Fruit fly (Drosophila melanogaster) whole organism, embryonic: ENCODE measurements around the gene CG4660.
A peak's percentile ranks its signal among the peaks of the same experiment; 100 is the strongest.

Source experiments
- ATbp ChIP-seq: fragments of 200-800 bp; sonication (Bioruptor generic); optimal IDR thresholded peaks from 2 replicates; lab custom pipeline; 2017; ENCODE audit warnings: missing biosample characterization, mild to moderate bottlenecking, missing genetic modification characterization, missing genetic modification reagents
- Ada2b ChIP-seq: fragments of 200-800 bp; sonication (Bioruptor generic); IDR thresholded peaks from 2 replicates; pipeline ENCODE4 v1.3.6; 2022; ENCODE audit warnings: missing biosample characterization, missing genetic modification characterization
- Aef1 ChIP-seq: fragments of 200-800 bp; sonication (Bioruptor generic); IDR thresholded peaks from 3 replicates; pipeline ENCODE4 v1.3.6; 2022; ENCODE audit warnings: missing biosample characterization, missing genetic modification characterization
- CG11093 ChIP-seq: fragments of 200-800 bp; sonication (Bioruptor generic); IDR thresholded peaks from 3 replicates; pipeline ENCODE4 v1.3.6; 2022; ENCODE audit warnings: missing biosample characterization, missing genetic modification characterization
- CG11456 ChIP-seq: fragments of 200-800 bp; sonication (Bioruptor generic); IDR thresholded peaks from 3 replicates; pipeline ENCODE4 v1.3.6; 2022; ENCODE audit warnings: missing biosample characterization, missing genetic modification characterization
- CG12219 ChIP-seq: fragments of 200-800 bp; sonication (Bioruptor generic); optimal IDR thresholded peaks from 3 replicates; lab custom pipeline; 2018; ENCODE audit warnings: missing biosample characterization, mild to moderate bottlenecking, missing genetic modification characterization
- CG14710 ChIP-seq: fragments of 200-800 bp; sonication (Bioruptor generic); optimal IDR thresholded peaks from 3 replicates; lab custom pipeline; 2019; ENCODE audit warnings: missing biosample characterization, mild to moderate bottlenecking, missing genetic modification characterization, moderate library complexity
- CG15479 ChIP-seq: fragments of 200-800 bp; sonication (Bioruptor generic); optimal IDR thresholded peaks from 3 replicates; lab custom pipeline; 2019; ENCODE audit warnings: missing biosample characterization, mild to moderate bottlenecking, missing genetic modification characterization, moderate library complexity
- CG17361 ChIP-seq: fragments of 200-800 bp; sonication (Bioruptor generic); IDR thresholded peaks from 3 replicates; pipeline ENCODE4 v1.3.6; 2022; ENCODE audit warnings: missing biosample characterization, missing genetic modification characterization
- CG17829 ChIP-seq: fragments of 200-800 bp; optimal IDR thresholded peaks from 2 replicates; lab custom pipeline; 2019; ENCODE audit warnings: missing biosample characterization, mild to moderate bottlenecking, missing genetic modification characterization, moderate library complexity
- CG18599 ChIP-seq: fragments of 200-800 bp; sonication (Bioruptor generic); optimal IDR thresholded peaks from 3 replicates; lab custom pipeline; 2017; ENCODE audit warnings: missing biosample characterization, missing genetic modification characterization, mild to moderate bottlenecking, moderate library complexity, missing genetic modification reagents
- CG18619 ChIP-seq: fragments of 200-800 bp; sonication (Bioruptor generic); optimal IDR thresholded peaks from 3 replicates; lab custom pipeline; 2017; ENCODE audit warnings: missing biosample characterization, mild to moderate bottlenecking, missing genetic modification characterization
- CG2129 ChIP-seq: fragments of 200-800 bp; sonication (Bioruptor generic); IDR thresholded peaks from 2 replicates; pipeline ENCODE4 v1.3.6; 2022; ENCODE audit warnings: missing biosample characterization, missing genetic modification characterization; ENCODE audit not compliant: partially characterized antibody
- CG2712 ChIP-seq: fragments of 200-800 bp; optimal IDR thresholded peaks from 3 replicates; lab custom pipeline; 2019; ENCODE audit warnings: missing biosample characterization, mild to moderate bottlenecking, missing genetic modification characterization, moderate library complexity
- CG30020 ChIP-seq: fragments of 200-800 bp; optimal IDR thresholded peaks from 2 replicates; lab custom pipeline; 2019; ENCODE audit warnings: missing biosample characterization, mild to moderate bottlenecking, missing genetic modification characterization, moderate library complexity
- CG5180 ChIP-seq: fragments of 200-800 bp; sonication (Bioruptor generic); optimal IDR thresholded peaks from 3 replicates; lab custom pipeline; 2017; ENCODE audit warnings: missing biosample characterization, missing genetic modification characterization, mild to moderate bottlenecking, moderate library complexity, missing genetic modification reagents
- CG6791 ChIP-seq: fragments of 200-800 bp; sonication (Bioruptor generic); IDR thresholded peaks from 3 replicates; pipeline ENCODE4 v1.3.6; 2022; ENCODE audit warnings: missing biosample characterization, missing genetic modification characterization; ENCODE audit not compliant: partially characterized antibody
- CG7745 ChIP-seq: fragments of 200-800 bp; sonication (Bioruptor generic); optimal IDR thresholded peaks from 2 replicates; lab custom pipeline; 2018; ENCODE audit warnings: missing biosample characterization, mild to moderate bottlenecking, missing genetic modification characterization, moderate library complexity
- CG7928 ChIP-seq: fragments of 200-800 bp; sonication (Bioruptor generic); optimal IDR thresholded peaks from 2 replicates; lab custom pipeline; 2017; ENCODE audit warnings: missing biosample characterization, mild to moderate bottlenecking, missing genetic modification characterization
- CG7987 ChIP-seq: fragments of 200-800 bp; sonication (Bioruptor generic); optimal IDR thresholded peaks from 2 replicates; lab custom pipeline; 2018; ENCODE audit warnings: missing biosample characterization, mild to moderate bottlenecking, missing genetic modification characterization, moderate library complexity
- D ChIP-seq, 2 experiments: fragments of 200-800 bp in 1 of 2; fragments of >200 bp in 1 of 2; sonication (Bioruptor generic) in 1 of 2; optimal IDR thresholded peaks; 2 replicates in 1 of 2; 3 replicates in 1 of 2; lab custom pipeline; 2017; ENCODE audit warnings: mild to moderate bottlenecking in 1 of 2, missing biosample characterization in 1 of 2, missing genetic modification characterization in 1 of 2, missing genetic modification reagents in 1 of 2
- Dek ChIP-seq: fragments of 200-800 bp; sonication (Bioruptor generic); optimal IDR thresholded peaks from 3 replicates; lab custom pipeline; 2019; ENCODE audit warnings: missing biosample characterization, mild to moderate bottlenecking, missing genetic modification characterization, moderate library complexity
- Gsc ChIP-seq: fragments of 200-800 bp; sonication (Bioruptor generic); IDR thresholded peaks from 2 replicates; pipeline ENCODE4 v1.3.6; 2022; ENCODE audit warnings: missing biosample characterization, missing genetic modification characterization
- HLH3B ChIP-seq: fragments of 200-800 bp; sonication (Bioruptor generic); IDR thresholded peaks from 2 replicates; pipeline ENCODE4 v1.3.6; 2022; ENCODE audit warnings: missing biosample characterization, missing genetic modification characterization
- Hr51 ChIP-seq, 2 experiments: fragments of 200-800 bp; sonication (Bioruptor generic); optimal IDR thresholded peaks; 2 replicates in 1 of 2; 3 replicates in 1 of 2; lab custom pipeline; 2016 to 2018; ENCODE audit warnings: missing biosample characterization in 2 of 2, missing genetic modification characterization in 2 of 2, mild to moderate bottlenecking in 1 of 2, moderate library complexity in 1 of 2
- NC2α ChIP-seq: fragments of 200-800 bp; sonication (Bioruptor generic); optimal IDR thresholded peaks from 2 replicates; lab custom pipeline; 2016; ENCODE audit warnings: missing biosample characterization, missing genetic modification characterization
- Opbp ChIP-seq: fragments of 200-800 bp; sonication (Bioruptor generic); IDR thresholded peaks from 3 replicates; pipeline ENCODE4 v1.3.6; 2022; ENCODE audit warnings: missing biosample characterization, missing genetic modification characterization; ENCODE audit not compliant: partially characterized antibody
- Ravus ChIP-seq: fragments of 200-800 bp; sonication (Bioruptor generic); IDR thresholded peaks from 2 replicates; pipeline ENCODE4 v1.3.6; 2022; ENCODE audit warnings: missing biosample characterization, missing genetic modification characterization
- Scr ChIP-seq: fragments of 200-800 bp; sonication (Bioruptor generic); IDR thresholded peaks from 2 replicates; pipeline ENCODE4 v1.3.6; 2022; ENCODE audit warnings: missing biosample characterization, missing genetic modification characterization; ENCODE audit not compliant: partially characterized antibody
- Sox102F ChIP-seq: fragments of 200-800 bp; sonication (Bioruptor generic); optimal IDR thresholded peaks from 2 replicates; lab custom pipeline; 2018; ENCODE audit warnings: missing biosample characterization, mild to moderate bottlenecking, missing genetic modification characterization, moderate library complexity
- bbx ChIP-seq: fragments of 200-800 bp; sonication (Bioruptor generic); IDR thresholded peaks from 2 replicates; pipeline ENCODE4 v1.3.6; 2022; ENCODE audit warnings: missing biosample characterization, missing genetic modification characterization; ENCODE audit not compliant: partially characterized antibody
- bowl ChIP-seq: fragments of 200-800 bp; sonication (Bioruptor generic); IDR thresholded peaks from 2 replicates; pipeline ENCODE4 v1.3.6; 2022; ENCODE audit warnings: missing biosample characterization, missing genetic modification characterization
- cad ChIP-seq: fragments of >200 bp; optimal IDR thresholded peaks from 2 replicates; lab custom pipeline; 2017; ENCODE audit warnings: missing biosample characterization, missing genetic modification characterization
- chif ChIP-seq, 2 experiments: fragments of 200-800 bp; sonication (Bioruptor generic); optimal IDR thresholded peaks; 3 replicates each; lab custom pipeline; 2016; ENCODE audit warnings: missing biosample characterization in 2 of 2, missing genetic modification characterization in 2 of 2
- crc ChIP-seq: fragments of 200-800 bp; sonication (Bioruptor generic); optimal IDR thresholded peaks from 2 replicates; lab custom pipeline; 2016; ENCODE audit warnings: missing biosample characterization, missing genetic modification characterization
- grau ChIP-seq: fragments of 200-800 bp; optimal IDR thresholded peaks from 3 replicates; lab custom pipeline; 2019; ENCODE audit warnings: missing biosample characterization, mild to moderate bottlenecking, missing genetic modification characterization, moderate library complexity
- ken ChIP-seq: fragments of 200-800 bp; sonication (Bioruptor generic); IDR thresholded peaks from 3 replicates; pipeline ENCODE4 v1.3.6; 2022; ENCODE audit warnings: missing biosample characterization, missing genetic modification characterization
- klu ChIP-seq: fragments of 200-800 bp; sonication (Bioruptor generic); IDR thresholded peaks from 2 replicates; pipeline ENCODE4 v1.3.6; 2022; ENCODE audit warnings: missing biosample characterization, missing genetic modification characterization
- lola ChIP-seq, 3 experiments: fragments of >200 bp in 2 of 3; fragments of 200-800 bp in 1 of 3; sonication (Bioruptor generic) in 1 of 3; optimal IDR thresholded peaks; 2 replicates each; lab custom pipeline; 2017 to 2019; ENCODE audit warnings: missing biosample characterization in 3 of 3, missing genetic modification characterization in 3 of 3, mild to moderate bottlenecking in 1 of 3, moderate library complexity in 1 of 3
- maf-S ChIP-seq: fragments of 200-800 bp; sonication (Bioruptor generic); optimal IDR thresholded peaks from 2 replicates; lab custom pipeline; 2016; ENCODE audit warnings: missing biosample characterization, missing genetic modification characterization
- onecut ChIP-seq: fragments of 200-800 bp; sonication (Bioruptor generic); IDR thresholded peaks from 2 replicates; pipeline ENCODE4 v1.3.6; 2022; ENCODE audit warnings: missing biosample characterization, missing genetic modification characterization
- pho ChIP-seq: fragments of 200-800 bp; sonication (Bioruptor generic); optimal IDR thresholded peaks from 2 replicates; lab custom pipeline; 2016; ENCODE audit warnings: missing biosample characterization, missing genetic modification characterization
- phol ChIP-seq: fragments of 200-800 bp; sonication (Bioruptor generic); optimal IDR thresholded peaks from 3 replicates; lab custom pipeline; 2018; ENCODE audit warnings: missing biosample characterization, mild to moderate bottlenecking, missing genetic modification characterization, moderate library complexity
- repo ChIP-seq: fragments of 200-800 bp; sonication (Bioruptor generic); optimal IDR thresholded peaks from 2 replicates; lab custom pipeline; 2016; ENCODE audit warnings: missing biosample characterization, missing genetic modification characterization
- seq ChIP-seq: fragments of 200-800 bp; sonication (Bioruptor generic); IDR thresholded peaks from 2 replicates; pipeline ENCODE4 v1.3.6; 2022; ENCODE audit warnings: missing biosample characterization, missing genetic modification characterization
- sob ChIP-seq: fragments of 200-800 bp; sonication (Bioruptor generic); IDR thresholded peaks from 2 replicates; pipeline ENCODE4 v1.3.6; 2022; ENCODE audit warnings: missing biosample characterization, missing genetic modification characterization
- tup ChIP-seq: fragments of 200-800 bp; sonication (Bioruptor generic); optimal IDR thresholded peaks from 2 replicates; lab custom pipeline; 2016; ENCODE audit warnings: missing biosample characterization, mild to moderate bottlenecking, missing genetic modification characterization, moderate library complexity
- z ChIP-seq: fragments of 200-800 bp; sonication (Bioruptor generic); IDR thresholded peaks from 3 replicates; pipeline ENCODE4 v1.3.6; 2022; ENCODE audit warnings: missing biosample characterization, missing genetic modification characterization
- zfh2 ChIP-seq: fragments of 200-800 bp; sonication (Bioruptor generic); optimal IDR thresholded peaks from 2 replicates; lab custom pipeline; 2016; ENCODE audit warnings: missing biosample characterization, missing genetic modification characterization

CG4660 gene

DNA sequence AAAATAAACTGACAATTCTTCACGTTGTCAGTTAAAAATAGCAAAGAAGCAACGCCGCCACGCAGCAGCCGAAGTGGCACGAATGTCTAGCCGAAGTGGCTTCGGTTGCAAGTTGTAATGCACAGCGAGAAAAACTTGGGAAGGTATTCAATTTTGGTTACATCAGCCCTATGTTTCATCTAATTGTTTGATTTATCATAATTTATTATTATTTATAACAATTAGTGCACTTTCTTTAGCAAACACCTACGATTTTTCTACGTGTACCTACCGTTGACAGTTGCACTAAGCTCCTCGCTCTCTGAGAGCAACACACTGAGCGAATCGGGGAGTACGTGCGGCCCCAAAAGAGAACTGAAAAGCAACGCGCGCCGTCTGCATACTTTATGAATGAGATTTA, 6.3 kb downstream of the CG4660 start, which contains the start of gene Tsp5D (continued):
- peak; percentile 83 for TF ChIP-seq Ravus (GFP tag; lab: Robert Waterston, UW)
- TF ChIP-seq klu (GFP tag; lab: Robert Waterston, UW), result peak; percentile 80
- no peak for TF ChIP-seq CG6791 (GFP tag; lab: Robert Waterston, UW)
- TF ChIP-seq z (GFP tag; lab: Robert Waterston, UW), result peak; percentile 64; the same call in 1 of the 3 replicates
- TF ChIP-seq pho, result no peak
- peak; percentile 57 for TF ChIP-seq tup (GFP tag; lab: Kevin White, UChicago)
- TF ChIP-seq maf-S (GFP tag; lab: Kevin White, UChicago), result no peak
- no peak for TF ChIP-seq bbx (GFP tag; lab: Robert Waterston, UW)
- peak; percentile 90 for TF ChIP-seq CG18599 (GFP tag; lab: Kevin White, UChicago)
- peak; percentile 91 for TF ChIP-seq CG12219 (GFP tag; lab: Kevin White, UChicago)
- peak; percentile 92 for TF ChIP-seq onecut
- TF ChIP-seq CG18619 (GFP tag; lab: Kevin White, UChicago), result peak; percentile 76
- TF ChIP-seq CG2129 (GFP tag; lab: Robert Waterston, UW), result no peak
- TF ChIP-seq Ada2b, result peak; percentile 95
- peak; percentile 93 for TF ChIP-seq CG17361 (GFP tag; lab: Robert Waterston, UW)
- TF ChIP-seq Aef1, result peak; percentile 92
- peak in 1 of 3 experiments; percentile 81 for TF ChIP-seq lola (GFP tag; optimal IDR thresholded peaks at IDR 0.05; lab: Kevin White, UChicago)
- no peak for TF ChIP-seq Scr (GFP tag; lab: Robert Waterston, UW)
- TF ChIP-seq Dek, result peak; percentile 75
- TF ChIP-seq phol (tag; lab: Kevin White, UChicago), result peak; percentile 94
- TF ChIP-seq repo (GFP tag; lab: Kevin White, UChicago), result peak; percentile 14
- TF ChIP-seq sob (GFP tag; lab: Robert Waterston, UW), result peak; percentile 95
- peak; percentile 93 for TF ChIP-seq CG17829 (tag; lab: Kevin White, UChicago)
- TF ChIP-seq chif (GFP tag; optimal IDR thresholded peaks at IDR 0.05; lab: Kevin White, UChicago), result peak in 1 of 2 experiments; percentile 61
- TF ChIP-seq HLH3B (GFP tag; lab: Robert Waterston, UW), result peak; percentile 98
- peak; percentile 91 for TF ChIP-seq bowl (GFP tag; lab: Robert Waterston, UW)
- TF ChIP-seq D (optimal IDR thresholded peaks at IDR 0.05; lab: Kevin White, UChicago), result no peak
- TF ChIP-seq D (GFP tag; optimal IDR thresholded peaks at IDR 0.05; lab: Kevin White, UChicago), result peak; percentile 96
- peak; percentile 93 for TF ChIP-seq CG11093 (GFP tag; lab: Robert Waterston, UW)
- TF ChIP-seq CG30020, result peak; percentile 53
- TF ChIP-seq CG14710 (tag; lab: Kevin White, UChicago), result peak; percentile 86
- peak; percentile 96 for TF ChIP-seq Sox102F (GFP tag; lab: Kevin White, UChicago)
- no peak for TF ChIP-seq CG7745 (tag; lab: Kevin White, UChicago)
- no peak for TF ChIP-seq cad
- no peak for TF ChIP-seq NC2α (GFP tag; lab: Kevin White, UChicago)
- TF ChIP-seq crc, result no peak
- peak; percentile 94 for TF ChIP-seq seq
- peak; percentile 35 to 93 for TF ChIP-seq Hr51 (GFP tag; optimal IDR thresholded peaks at IDR 0.05; lab: Kevin White, UChicago)
- TF ChIP-seq Gsc (GFP tag; lab: Robert Waterston, UW), result peak; percentile 77
- TF ChIP-seq CG15479 (GFP tag; lab: Kevin White, UChicago), result no peak
- TF ChIP-seq CG7928 (GFP tag; lab: Kevin White, UChicago), result peak; percentile 18
- peak; percentile 95 for TF ChIP-seq CG2712 (tag; lab: Kevin White, UChicago)
- peak; percentile 95 for TF ChIP-seq ken (GFP tag; lab: Robert Waterston, UW)
- peak; percentile 97 for TF ChIP-seq ATbp (GFP tag; lab: Kevin White, UChicago)
- TF ChIP-seq zfh2, result no peak
- peak; percentile 86 for TF ChIP-seq CG5180
- TF ChIP-seq CG7987 (GFP tag; lab: Kevin White, UChicago), result peak; percentile 55
- no peak for TF ChIP-seq Opbp (GFP tag; lab: Robert Waterston, UW)
- peak; percentile 88 for TF ChIP-seq grau
- TF ChIP-seq CG11456, result peak; percentile 91
